Worm (Caenorhabditis elegans): ENCODE data around the gene spp-2.

Gene spp-2

DNA sequence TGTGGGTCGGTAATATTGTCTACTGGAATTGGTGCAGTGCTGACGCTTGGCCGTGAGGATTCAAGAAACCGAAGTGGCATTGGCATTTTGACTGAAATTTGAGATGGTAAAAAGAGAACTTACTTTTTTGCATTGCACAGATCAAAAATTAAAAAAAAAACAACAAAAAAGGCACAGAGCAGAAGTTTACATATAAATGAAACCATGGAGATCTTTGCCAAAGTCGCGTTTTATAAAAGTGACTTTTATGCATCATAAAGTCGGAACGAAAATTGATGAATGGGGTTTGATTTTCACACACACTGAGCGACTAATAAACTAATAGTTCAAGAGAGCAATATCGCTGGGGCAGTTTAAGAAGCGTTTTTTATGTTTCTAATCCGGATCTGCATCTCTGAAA is 5.7 kb upstream of the spp-2 start, which contains the start of gene T08A9.13:
TSS of gene T08A9.13 (minus strand) at position 101 of the 400 bp plus-strand sequence.
- no peak for TF ChIP-seq pqm-1 (tag; optimal IDR thresholded peaks at IDR 0.05)
- no peak for TF ChIP-seq F13H6.1 (tag; optimal IDR thresholded peaks at IDR 0.05)
- TF ChIP-seq ahr-1 (tag; optimal IDR thresholded peaks at IDR 0.05) = no peak
- TF ChIP-seq ref-2 (tag; optimal IDR thresholded peaks at IDR 0.05) = no peak
- TF ChIP-seq syd-9 (tag; optimal IDR thresholded peaks at IDR 0.05) = no peak
- no peak for TF ChIP-seq eyg-1 (tag; optimal IDR thresholded peaks at IDR 0.05)
- TF ChIP-seq hlh-8 (tag; optimal IDR thresholded peaks at IDR 0.05) = no peak
- no peak for TF ChIP-seq pha-4 (tag; optimal IDR thresholded peaks at IDR 0.05)
- no peak for TF ChIP-seq npax-4 (tag; optimal IDR thresholded peaks at IDR 0.05)
- no peak for TF ChIP-seq ceh-24 (tag; optimal IDR thresholded peaks at IDR 0.05)
- no peak for TF ChIP-seq dmd-4 (tag; optimal IDR thresholded peaks at IDR 0.05; ENCODE audit: borderline replicate concordance)
- no peak for TF ChIP-seq ceh-34 (tag; optimal IDR thresholded peaks at IDR 0.05)
- no peak for TF ChIP-seq ceh-9 (tag; optimal IDR thresholded peaks at IDR 0.05)
- no peak for TF ChIP-seq K09A11.1 (tag; optimal IDR thresholded peaks at IDR 0.05; ENCODE audit: insufficient read depth)

DNA sequence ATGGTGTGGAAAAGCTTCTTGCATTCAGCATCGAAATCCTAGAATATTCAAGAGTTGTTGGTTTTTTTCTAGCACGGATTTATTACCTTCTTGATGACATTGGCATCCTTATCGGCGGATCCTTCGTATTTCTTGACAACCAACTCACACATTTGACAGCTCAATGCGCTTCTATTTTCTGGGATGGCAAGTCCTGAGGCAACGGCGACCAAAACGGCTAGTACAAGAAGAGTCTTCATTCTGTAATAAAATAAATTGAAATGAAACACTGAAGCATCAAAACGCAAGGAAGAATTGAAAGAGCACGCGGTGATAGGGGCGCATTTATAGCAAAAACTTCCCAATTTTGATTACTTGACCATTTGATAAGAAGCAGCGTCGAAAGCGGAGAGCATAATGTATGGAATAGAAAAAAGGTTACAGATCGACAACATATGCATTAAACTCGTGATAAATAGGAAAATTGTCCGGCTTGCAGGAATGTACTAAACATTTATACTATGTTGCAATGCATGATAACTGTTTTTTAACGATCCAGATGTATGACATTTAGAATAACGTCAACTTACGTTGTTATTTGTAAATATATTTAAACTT is 3.6 kb upstream of the spp-2 start, which contains the start of gene spp-5:
TSS of gene spp-5 (minus strand) at position 240 of the 597 bp plus-strand sequence.
- TF ChIP-seq C08G9.2 (tag; optimal IDR thresholded peaks at IDR 0.05) (no peak), gmeb-2 (tag; optimal IDR thresholded peaks at IDR 0.05) (no peak), elt-2 (tag; optimal IDR thresholded peaks at IDR 0.05) (peak; percentile 22), K02D7.2 (tag; optimal IDR thresholded peaks at IDR 0.05) (no peak), unc-42 (tag; optimal IDR thresholded peaks at IDR 0.05) (no peak)

DNA sequence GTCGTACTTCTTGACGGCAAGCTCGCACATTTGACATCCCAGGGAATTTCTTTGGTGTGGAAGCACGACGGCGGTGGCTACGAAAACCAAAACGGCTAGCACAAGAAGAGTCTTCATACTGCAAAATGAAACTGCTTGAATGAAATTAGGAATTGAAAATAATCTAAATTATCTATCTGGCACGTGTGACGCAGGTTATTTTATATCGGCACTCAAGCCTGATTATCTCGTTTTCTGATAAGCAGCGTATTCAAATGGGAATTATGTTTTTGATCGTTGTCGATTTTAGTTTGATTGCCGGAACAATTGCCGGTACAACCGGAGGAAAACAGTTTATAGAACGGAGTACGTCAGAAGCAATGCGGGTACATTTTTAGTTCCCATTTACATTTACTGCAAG is 2.0 kb upstream of the spp-2 start, which contains the start of gene spp-4:
TSS of gene spp-4 (minus strand) at position 118 of the 400 bp plus-strand sequence.
- TF ChIP-seq ceh-18 (tag; optimal IDR thresholded peaks at IDR 0.05) (no peak), ceh-31 (tag; optimal IDR thresholded peaks at IDR 0.05) (no peak), C08G9.2 (tag; optimal IDR thresholded peaks at IDR 0.05) (no peak), F13H6.1 (tag; optimal IDR thresholded peaks at IDR 0.05) (no peak), tbx-2 (tag; optimal IDR thresholded peaks at IDR 0.05) (no peak), npax-4 (tag; optimal IDR thresholded peaks at IDR 0.05) (no peak), ref-2 (tag; optimal IDR thresholded peaks at IDR 0.05) (no peak)

DNA sequence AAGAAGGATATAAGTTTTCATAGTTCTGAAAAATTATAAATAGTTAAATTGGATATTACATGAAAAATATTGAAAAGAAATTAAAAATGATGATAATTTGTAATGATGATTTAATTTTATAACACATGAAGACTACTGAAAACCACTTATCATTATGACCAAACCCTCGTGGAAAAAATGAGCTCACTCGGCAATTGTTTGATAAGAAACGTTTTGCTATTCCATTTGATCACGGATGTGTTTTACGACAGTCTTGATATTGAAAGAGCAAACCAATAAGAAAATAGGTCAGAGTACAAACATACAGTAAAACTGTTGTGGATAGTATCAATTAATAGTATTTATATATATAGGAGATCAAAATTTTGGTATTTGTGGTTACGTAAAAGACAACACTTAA is 1.3 kb downstream of the spp-2 start, which contains the start of gene spp-3:
TSS of gene spp-3 (minus strand) at position 25 of the 400 bp plus-strand sequence.
- TF ChIP-seq elt-2 (tag; optimal IDR thresholded peaks at IDR 0.05) (peak; percentile 10), nfya-1 (tag; optimal IDR thresholded peaks at IDR 0.05) (no peak)

DNA sequence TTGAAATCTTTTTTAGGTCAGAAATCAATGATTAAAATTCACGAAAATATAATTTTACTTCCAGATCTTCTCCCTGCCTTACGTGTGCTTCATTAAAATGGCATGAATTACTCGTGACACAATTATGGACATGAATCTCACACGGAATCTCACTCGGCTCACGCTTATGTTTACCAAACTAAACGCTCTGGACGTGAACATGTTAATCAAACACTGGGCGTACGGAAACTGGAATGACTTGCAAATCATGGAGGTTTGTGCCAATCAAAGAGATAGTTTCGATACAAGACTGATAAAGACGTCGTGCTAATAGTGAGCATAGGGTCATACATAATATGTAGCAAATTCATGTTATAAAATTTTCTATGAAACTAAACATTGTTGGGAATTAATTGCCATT is 2.1 kb downstream of the spp-2 start:
- TF ChIP-seq dmd-4 (tag; optimal IDR thresholded peaks at IDR 0.05; ENCODE audit: borderline replicate concordance) (no peak), ztf-16 (tag; optimal IDR thresholded peaks at IDR 0.05) (no peak), eyg-1 (tag; optimal IDR thresholded peaks at IDR 0.05) (no peak), fkh-10 (GFP tag; optimal IDR thresholded peaks at IDR 0.05) (no peak), tbx-7 (tag; optimal IDR thresholded peaks at IDR 0.05) (no peak), sox-2 (GFP tag; IDR thresholded peaks at IDR 0.05) (no peak), hlh-6 (tag; optimal IDR thresholded peaks at IDR 0.05) (no peak), unc-3 (GFP tag; conservative IDR thresholded peaks at IDR 0.05) (no peak), unc-3 (tag; optimal IDR thresholded peaks at IDR 0.05) (no peak), elt-4 (tag; optimal IDR thresholded peaks at IDR 0.05) (no peak)

DNA sequence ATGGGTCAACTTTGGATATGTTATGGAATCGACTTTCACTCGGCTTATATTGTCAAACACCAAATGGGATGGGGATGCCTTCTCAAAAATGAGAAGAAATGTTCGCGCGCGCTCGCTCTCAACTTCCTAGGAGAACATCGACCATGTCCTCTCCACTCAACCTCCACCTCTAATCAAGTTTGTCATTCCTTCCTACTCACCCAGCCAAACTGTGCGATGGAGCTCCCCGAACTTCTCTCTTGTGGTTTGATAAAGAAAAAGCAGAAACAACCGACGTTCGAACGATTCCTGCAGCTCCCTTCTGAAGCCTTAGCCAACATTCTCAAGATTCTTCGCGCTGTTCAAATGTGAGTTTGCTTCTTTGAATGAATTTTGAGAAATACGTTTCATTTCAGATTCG is 3.4 kb downstream of the spp-2 start:
- TF ChIP-seq hlh-8 (tag; optimal IDR thresholded peaks at IDR 0.05) = no peak
- TF ChIP-seq ceh-22 (tag; optimal IDR thresholded peaks at IDR 0.05) = no peak
- no peak for TF ChIP-seq ceh-14 (tag; optimal IDR thresholded peaks at IDR 0.05)
- TF ChIP-seq K02D7.2 (tag; optimal IDR thresholded peaks at IDR 0.05) = no peak
- TF ChIP-seq lin-11 (tag; optimal IDR thresholded peaks at IDR 0.05) = no peak
- no peak for TF ChIP-seq fkh-6 (tag; optimal IDR thresholded peaks at IDR 0.05)
- no peak for TF ChIP-seq hlh-15 (tag; optimal IDR thresholded peaks at IDR 0.05)
- TF ChIP-seq ceh-2 (tag; optimal IDR thresholded peaks at IDR 0.05) = no peak
- no peak for TF ChIP-seq pag-3 (tag; optimal IDR thresholded peaks at IDR 0.05; ENCODE audit: borderline replicate concordance)
- TF ChIP-seq elt-2 (tag; optimal IDR thresholded peaks at IDR 0.05) = no peak
- TF ChIP-seq tbx-2 (tag; optimal IDR thresholded peaks at IDR 0.05) = no peak
- no peak for TF ChIP-seq ceh-30 (tag; optimal IDR thresholded peaks at IDR 0.05)
- TF ChIP-seq sox-4 (tag; optimal IDR thresholded peaks at IDR 0.05) = no peak
